Worm (Caenorhabditis elegans): ENCODE measurements around the gene F52D10.2.

The F52D10.2 gene

DNA sequence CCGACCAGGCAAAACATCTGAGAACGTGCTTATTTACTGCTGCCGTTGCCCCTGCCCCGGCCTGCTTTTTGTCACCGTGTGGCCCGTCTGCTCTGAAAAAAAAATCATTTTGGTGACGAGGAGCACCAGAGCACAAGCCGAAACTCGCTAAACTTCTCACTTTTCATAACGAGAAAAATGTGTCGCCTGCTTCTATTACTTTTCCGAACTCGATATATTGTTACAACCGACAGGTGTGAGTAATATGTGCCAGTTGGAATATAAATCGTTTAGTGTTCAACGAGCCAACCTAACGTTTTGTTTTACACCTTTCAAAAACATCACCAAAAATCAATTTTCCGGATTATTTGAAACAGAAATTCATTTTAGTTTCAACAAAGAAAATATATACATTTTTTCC, 46.2 kb upstream of the F52D10.2 start:
- TF ChIP-seq spr-3 (GFP tag; optimal IDR thresholded peaks at IDR 0.05) (no peak), hlh-30 (tag; optimal IDR thresholded peaks at IDR 0.05; ENCODE audit: insufficient read depth) (no peak), nhr-42 (GFP tag; IDR thresholded peaks at IDR 0.05) (0 out of 2 replicates have a peak, but pooled peaks have one; percentile 18), nhr-102 (tag; optimal IDR thresholded peaks at IDR 0.05) (no peak), aha-1 (tag) (peak; percentile 21), F44E2.7 (GFP tag; IDR thresholded peaks at IDR 0.05) (no peak), mep-1 (tag; optimal IDR thresholded peaks at IDR 0.05) (no peak), lsy-2 (tag; optimal IDR thresholded peaks at IDR 0.05) (no peak), zfp-3 (GFP tag; conservative IDR thresholded peaks at IDR 0.05) (no peak), nhr-6 (tag; optimal IDR thresholded peaks at IDR 0.05) (no peak), unc-62 (GFP tag; optimal IDR thresholded peaks at IDR 0.05 in 1 of 2) (peak in 1 of 2 experiments; percentile 53), unc-62 (tag; optimal IDR thresholded peaks at IDR 0.05) (no peak), daf-19 (GFP tag; conservative IDR thresholded peaks at IDR 0.05) (no peak)

- TF ChIP-seq sdz-12 (GFP tag; optimal IDR thresholded peaks at IDR 0.05) (no peak), ces-1 (GFP tag; optimal IDR thresholded peaks at IDR 0.05) (peak; percentile 62), fkh-10 (GFP tag; optimal IDR thresholded peaks at IDR 0.05) (peak; percentile 14)
Measured at ce11 chrX:11633278-11633677, 41.8 kb upstream of the F52D10.2 start.

- TF ChIP-seq ctbp-1 (GFP tag; IDR thresholded peaks at IDR 0.05) (no peak), mes-2 (tag; optimal IDR thresholded peaks at IDR 0.05; ENCODE audit: poor library complexity, severe bottlenecking) (no peak), lin-38 (GFP tag; IDR thresholded peaks at IDR 0.05) (no peak), cey-2 (tag; optimal IDR thresholded peaks at IDR 0.05; ENCODE audit: borderline replicate concordance, insufficient read depth) (no peak), unc-62 (GFP tag; optimal IDR thresholded peaks at IDR 0.05 in 1 of 2) (no peak), unc-62 (tag; optimal IDR thresholded peaks at IDR 0.05) (no peak), set-16 (GFP tag; IDR thresholded peaks at IDR 0.05) (no peak), mxl-3 (GFP tag; optimal IDR thresholded peaks at IDR 0.05) (no peak), lin-29 (GFP tag; IDR thresholded peaks at IDR 0.05) (no peak)
Measured at ce11 chrX:11632107-11632506, 40.6 kb upstream of the F52D10.2 start, which contains the start of gene sto-6. sto-6 (plus strand) TSS chrX:11632407.

ce11 chrX:11630499-11630898, 39.0 kb upstream of the F52D10.2 start:
- no peak for TF ChIP-seq lin-1 (GFP tag; IDR thresholded peaks at IDR 0.05)
- peak; percentile 30 for TF ChIP-seq aha-1 (tag)
- TF ChIP-seq hmg-1.1 (GFP tag; IDR thresholded peaks at IDR 0.05): 0 out of 2 replicates have a peak, but pooled peaks have one; percentile 24
- no peak for TF ChIP-seq lir-3 (tag; optimal IDR thresholded peaks at IDR 0.05)
- 0 out of 2 replicates have a peak, but pooled peaks have one; percentile 23 for TF ChIP-seq ctbp-1 (GFP tag; IDR thresholded peaks at IDR 0.05)
- no peak for TF ChIP-seq unc-130 (GFP tag; optimal IDR thresholded peaks at IDR 0.05)

ce11 chrX:11628580-11628979, 37.1 kb upstream of the F52D10.2 start, which contains the start of gene spp-30:
spp-30 (minus strand) TSS chrX:11628680.
- TF ChIP-seq madf-5 (GFP tag; IDR thresholded peaks at IDR 0.05): no peak
- TF ChIP-seq ztf-11 (tag; optimal IDR thresholded peaks at IDR 0.05): no peak
- no peak for TF ChIP-seq cey-2 (tag; optimal IDR thresholded peaks at IDR 0.05; ENCODE audit: borderline replicate concordance, insufficient read depth)
- no peak for TF ChIP-seq nhr-6 (tag; optimal IDR thresholded peaks at IDR 0.05)
- no peak for TF ChIP-seq lin-29 (GFP tag; IDR thresholded peaks at IDR 0.05)
- TF ChIP-seq nhr-76 (tag; optimal IDR thresholded peaks at IDR 0.05): no peak
- no peak for TF ChIP-seq tra-1 (GFP tag; IDR thresholded peaks at IDR 0.05)
- no peak for TF ChIP-seq vab-7 (GFP tag; IDR thresholded peaks at IDR 0.05)
- no peak for TF ChIP-seq daf-12 (tag; optimal IDR thresholded peaks at IDR 0.05)
- TF ChIP-seq nhr-102 (tag; optimal IDR thresholded peaks at IDR 0.05): no peak
- TF ChIP-seq aha-1 (tag): no peak

Measured in whole organism, L4 larva.